Worm (Caenorhabditis elegans) whole organism, L4/young adult: ENCODE results near the gene gbb-1.

Experiments
- dao-5 ChIP-seq: sonication (generic microtip); optimal IDR thresholded peaks from 2 replicates; lab custom pipeline; 2016; ENCODE audit warnings: missing genotype, missing genetic modification characterization, moderate library complexity, missing compliant biosample characterization
- him-1 ChIP-seq: sonication (generic microtip); optimal IDR thresholded peaks from 2 replicates; lab custom pipeline; 2016; ENCODE audit warnings: missing genotype, missing genetic modification reagents, missing genetic modification characterization, missing compliant biosample characterization

- TF ChIP-seq him-1 (tag; lab: Kevin White, UChicago) (no peak), dao-5 (no peak)
Observed at ce11 chrX:2942327-2942726, 15.4 kb upstream of the gbb-1 start.
